Fruit fly (Drosophila melanogaster) whole organism, wandering third instar larva: ENCODE results near the gene CG9192.
A peak's percentile ranks its signal among the peaks of the same experiment; 100 is the strongest.

Source experiments
- Abd-B ChIP-seq: fragments of >200 bp; optimal IDR thresholded peaks from 2 replicates; lab custom pipeline; 2017; ENCODE audit warnings: missing biosample characterization, missing genetic modification characterization
- CG32264 ChIP-seq: fragments of 200-800 bp; sonication (Bioruptor generic); optimal IDR thresholded peaks from 2 replicates; lab custom pipeline; 2016; ENCODE audit warnings: missing biosample characterization, missing genetic modification characterization
- CG9705 ChIP-seq: fragments of 200-800 bp; sonication (Bioruptor generic); optimal IDR thresholded peaks from 2 replicates; lab custom pipeline; 2018; ENCODE audit warnings: missing biosample characterization, mild to moderate bottlenecking, missing genetic modification characterization
- CrebA ChIP-seq: fragments of 200-800 bp; sonication (Bioruptor generic); optimal IDR thresholded peaks from 2 replicates; lab custom pipeline; 2016; ENCODE audit warnings: missing biosample characterization, mild to moderate bottlenecking, missing genetic modification characterization, borderline replicate concordance
- Dfd ChIP-seq: fragments of >200 bp; optimal IDR thresholded peaks from 2 replicates; lab custom pipeline; 2017; ENCODE audit warnings: missing biosample characterization, missing genetic modification characterization
- Dif ChIP-seq: fragments of 200-275, 200-300 bp; sonication (Bioruptor generic); optimal IDR thresholded peaks from 2 replicates; lab custom pipeline; 2018; ENCODE audit warnings: missing biosample characterization, missing genetic modification characterization; ENCODE audit not compliant: partially characterized antibody
- GATAd ChIP-seq: sonication (Bioruptor generic); optimal IDR thresholded peaks from 2 replicates; lab custom pipeline; 2016; ENCODE audit warnings: missing biosample characterization, missing genetic modification characterization
- Hnf4 ChIP-seq: fragments of 200-800 bp; sonication (Bioruptor generic); optimal IDR thresholded peaks from 2 replicates; lab custom pipeline; 2016; ENCODE audit warnings: missing biosample characterization, mild to moderate bottlenecking, missing genetic modification characterization
- Hr78 ChIP-seq: fragments of >200 bp; optimal IDR thresholded peaks from 2 replicates; lab custom pipeline; 2017; ENCODE audit warnings: missing biosample characterization, missing genetic modification characterization
- Hr83 ChIP-seq: fragments of 200-300 bp; sonication (Bioruptor generic); optimal IDR thresholded peaks from 2 replicates; lab custom pipeline; 2016; ENCODE audit warnings: missing biosample characterization, mild to moderate bottlenecking, missing genetic modification characterization, moderate library complexity; ENCODE audit not compliant: poor library complexity, severe bottlenecking
- Jra ChIP-seq: sonication (Bioruptor generic); optimal IDR thresholded peaks from 2 replicates; lab custom pipeline; 2016; ENCODE audit warnings: missing biosample characterization, missing genetic modification characterization
- Mio ChIP-seq: sonication (Bioruptor generic); optimal IDR thresholded peaks from 2 replicates; lab custom pipeline; 2016; ENCODE audit warnings: missing biosample characterization, missing genetic modification characterization
- Myc ChIP-seq: fragments of >200 bp; optimal IDR thresholded peaks from 2 replicates; lab custom pipeline; 2017
- N ChIP-seq: fragments of >200 bp; optimal IDR thresholded peaks from 2 replicates; lab custom pipeline; 2018; ENCODE audit warnings: missing biosample characterization, missing external identifiers, missing genetic modification characterization
- Rel ChIP-seq, 2 experiments: fragments of 200-800 bp; sonication (Bioruptor generic) in 1 of 2; optimal IDR thresholded peaks; 2 replicates in 1 of 2; 3 replicates in 1 of 2; lab custom pipeline; 2016 to 2019; ENCODE audit warnings: mild to moderate bottlenecking in 2 of 2, missing biosample characterization in 2 of 2, missing genetic modification characterization in 2 of 2, moderate library complexity in 1 of 2
- Sp1 ChIP-seq: fragments of 200-800 bp; sonication (Bioruptor generic); optimal IDR thresholded peaks from 3 replicates; lab custom pipeline; 2019; ENCODE audit warnings: missing biosample characterization, mild to moderate bottlenecking, missing genetic modification characterization, moderate library complexity
- Vsx2 ChIP-seq: fragments of 200-300, 225-300 bp; sonication (Bioruptor generic); optimal IDR thresholded peaks from 2 replicates; lab custom pipeline; 2018; ENCODE audit warnings: missing biosample characterization, missing genetic modification characterization; ENCODE audit not compliant: partially characterized antibody
- br ChIP-seq: fragments of 200-800 bp; sonication (Bioruptor generic); optimal IDR thresholded peaks from 2 replicates; lab custom pipeline; 2016; ENCODE audit warnings: missing biosample characterization, missing genetic modification characterization
- brk ChIP-seq: fragments of 200-800 bp; sonication (Bioruptor generic); optimal IDR thresholded peaks from 2 replicates; lab custom pipeline; 2016; ENCODE audit warnings: missing biosample characterization, mild to moderate bottlenecking, missing genetic modification characterization
- dl ChIP-seq, 2 experiments: fragments of 175-275, 200-275 bp in 1 of 2; fragments of 200-275 bp in 1 of 2; sonication (Bioruptor generic); optimal IDR thresholded peaks; lab custom pipeline; 2018; ENCODE audit warnings: mild to moderate bottlenecking in 2 of 2, missing biosample characterization in 2 of 2, missing genetic modification characterization in 2 of 2, moderate library complexity in 2 of 2; ENCODE audit not compliant: partially characterized antibody in 2 of 2, insufficient read depth in 1 of 2
- dmrt93B ChIP-seq: fragments of 200-800 bp; sonication (Bioruptor generic); optimal IDR thresholded peaks from 2 replicates; lab custom pipeline; 2018; ENCODE audit warnings: missing biosample characterization, mild to moderate bottlenecking, missing genetic modification characterization
- dsf ChIP-seq: sonication (Bioruptor generic); optimal IDR thresholded peaks from 2 replicates; lab custom pipeline; 2016; ENCODE audit warnings: missing biosample characterization, missing genetic modification characterization, borderline replicate concordance
- ey ChIP-seq: fragments of 200-800 bp; sonication (Bioruptor generic); optimal IDR thresholded peaks from 2 replicates; lab custom pipeline; 2016; ENCODE audit warnings: missing biosample characterization, missing genetic modification characterization
- fru ChIP-seq: fragments of 200-800 bp; sonication (Bioruptor generic); optimal IDR thresholded peaks from 3 replicates; lab custom pipeline; 2016; ENCODE audit warnings: missing biosample characterization, mild to moderate bottlenecking, missing genetic modification characterization
- h ChIP-seq: fragments of 200-800 bp; sonication (Bioruptor generic); optimal IDR thresholded peaks from 3 replicates; lab custom pipeline; 2016; ENCODE audit warnings: missing biosample characterization, mild to moderate bottlenecking, missing genetic modification characterization
- jim ChIP-seq: fragments of 175-275, 200-325 bp; sonication (Bioruptor generic); optimal IDR thresholded peaks from 2 replicates; lab custom pipeline; 2016; ENCODE audit warnings: missing biosample characterization, mild to moderate bottlenecking, missing genetic modification characterization
- lola ChIP-seq: fragments of >200 bp; optimal IDR thresholded peaks from 2 replicates; lab custom pipeline; 2017; ENCODE audit warnings: missing biosample characterization, missing genetic modification characterization
- pan ChIP-seq: fragments of >200 bp; optimal IDR thresholded peaks from 2 replicates; lab custom pipeline; 2017
- psq ChIP-seq: fragments of 200-800 bp; sonication (Bioruptor generic); optimal IDR thresholded peaks from 3 replicates; lab custom pipeline; 2017; ENCODE audit warnings: missing biosample characterization, mild to moderate bottlenecking, missing genetic modification characterization, moderate library complexity
- rgr ChIP-seq: fragments of 200-800 bp; sonication (Bioruptor generic); optimal IDR thresholded peaks from 3 replicates; lab custom pipeline; 2016; ENCODE audit warnings: missing biosample characterization, mild to moderate bottlenecking, missing genetic modification characterization
- sv ChIP-seq: fragments of 200-800 bp; sonication (Bioruptor generic); optimal IDR thresholded peaks from 3 replicates; lab custom pipeline; 2016; ENCODE audit warnings: missing biosample characterization, missing genetic modification characterization
- woc ChIP-seq: sonication (Bioruptor generic); optimal IDR thresholded peaks from 2 replicates; lab custom pipeline; 2016; ENCODE audit warnings: missing biosample characterization, mild to moderate bottlenecking, missing genetic modification characterization

CG9192 gene

DNA sequence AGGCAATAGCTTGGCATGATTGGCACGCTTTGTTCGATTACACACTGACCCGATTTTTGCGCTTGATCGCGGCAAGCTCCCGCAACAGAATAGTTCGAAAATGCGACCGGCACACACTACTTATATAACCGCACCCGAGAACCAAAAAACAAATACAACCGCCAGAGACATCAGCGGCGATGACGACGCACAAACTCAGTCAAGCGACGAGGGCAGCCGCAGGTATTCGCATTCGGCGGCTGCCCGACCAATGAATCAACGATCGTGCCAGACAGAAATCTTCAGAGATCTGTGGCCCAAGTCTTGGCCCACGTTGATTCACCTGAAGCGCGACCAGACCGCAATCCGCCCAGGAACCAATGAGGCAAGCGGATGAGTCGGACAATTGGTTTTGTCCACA, at the start of gene CG9192:
TSS of gene CG9192 (minus strand) at position 101 of the 400 bp plus-strand sequence.
- TF ChIP-seq Sp1 (GFP tag; lab: Kevin White, UChicago) (no peak), jim (GFP tag; lab: Kevin White, UChicago) (no peak), CrebA (GFP tag; lab: Kevin White, UChicago) (no peak), dsf (no peak), Myc (no peak), sv (GFP tag; lab: Kevin White, UChicago) (no peak), dmrt93B (GFP tag; lab: Kevin White, UChicago) (no peak), lola (no peak), woc (GFP tag; lab: Kevin White, UChicago) (no peak), br (GFP tag; lab: Kevin White, UChicago) (no peak), Jra (GFP tag; lab: Kevin White, UChicago) (no peak), Rel (GFP tag; optimal IDR thresholded peaks at IDR 0.05; lab: Kevin White, UChicago) (no peak), Rel (tag; optimal IDR thresholded peaks at IDR 0.05; lab: Kevin White, UChicago) (no peak)

- no peak for TF ChIP-seq brk (GFP tag; lab: Kevin White, UChicago)
- no peak for TF ChIP-seq fru (GFP tag; lab: Kevin White, UChicago)
- TF ChIP-seq h = no peak
- no peak for TF ChIP-seq Vsx2
- TF ChIP-seq pan (lab: Kevin White, UChicago) = no peak
- TF ChIP-seq Hnf4 (GFP tag; lab: Kevin White, UChicago) = no peak
- no peak for TF ChIP-seq Dif
- TF ChIP-seq Sp1 (GFP tag; lab: Kevin White, UChicago) = no peak
- no peak for TF ChIP-seq Abd-B (GFP tag; lab: Kevin White, UChicago)
- TF ChIP-seq br (GFP tag; lab: Kevin White, UChicago) = no peak
- TF ChIP-seq, all 38 proteins: peak for 0
Observed at dm6 chr3L:1280890-1281622, 42.9 kb upstream of the CG9192 start.

DNA sequence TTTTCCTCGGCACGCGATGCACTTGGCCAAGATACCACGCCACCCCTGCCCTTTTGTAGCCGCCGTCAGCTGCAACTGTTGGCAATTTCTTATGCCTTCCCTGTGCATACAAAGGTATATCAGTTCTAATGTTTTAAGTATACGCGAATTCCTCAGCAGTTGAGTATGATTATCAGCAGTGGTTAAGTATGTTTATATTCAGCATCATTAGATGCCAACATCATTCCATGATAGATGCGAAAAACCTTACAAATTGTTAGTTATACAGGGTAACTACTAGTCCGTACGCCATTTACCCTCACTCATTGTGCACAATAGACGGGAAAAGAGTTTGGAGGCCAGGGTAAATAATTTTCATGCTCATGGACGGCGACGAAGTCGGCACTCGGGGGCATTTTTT, 41.6 kb upstream of the CG9192 start:
- TF ChIP-seq Hr83 (GFP tag; lab: Kevin White, UChicago) = no peak
- no peak for TF ChIP-seq Hr78
- TF ChIP-seq ey (GFP tag; lab: Kevin White, UChicago) = peak; percentile 18
- TF ChIP-seq Myc = no peak

- TF ChIP-seq Dif (no peak), Mio (GFP tag; lab: Kevin White, UChicago) (no peak), GATAd (GFP tag; lab: Kevin White, UChicago) (no peak), dl (GFP tag; optimal IDR thresholded peaks at IDR 0.05; lab: Kevin White, UChicago; ENCODE audit: insufficient read depth in 1 of 2, partially characterized antibody in 2 of 2) (no peak), CG9705 (GFP tag; lab: Kevin White, UChicago) (no peak), CG32264 (GFP tag; lab: Kevin White, UChicago) (no peak), CrebA (GFP tag; lab: Kevin White, UChicago) (no peak), Dfd (GFP tag; lab: Kevin White, UChicago) (no peak), brk (GFP tag; lab: Kevin White, UChicago) (no peak), Abd-B (GFP tag; lab: Kevin White, UChicago) (no peak), N (no peak)
Observed at dm6 chr3L:1277937-1278336, 39.8 kb upstream of the CG9192 start.

DNA sequence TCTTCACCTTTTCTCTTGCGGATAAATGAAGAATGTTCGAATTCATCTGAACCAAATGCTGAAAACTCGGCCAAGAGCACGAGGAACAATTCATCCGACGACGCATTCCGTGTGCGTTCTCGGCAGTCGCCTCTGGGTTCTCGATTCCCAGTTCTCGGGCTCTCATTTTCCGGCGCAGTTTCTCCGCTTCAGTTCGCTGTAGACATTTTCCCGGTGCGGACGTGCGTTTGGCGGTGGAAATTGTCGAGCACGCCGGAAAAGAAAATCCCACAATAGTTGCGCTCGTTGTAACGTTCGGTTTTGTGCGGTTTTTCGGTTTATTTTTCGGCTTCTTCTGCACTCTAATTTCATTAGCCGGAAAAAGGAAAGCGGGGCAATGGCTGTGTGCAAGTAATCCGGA, 37.6 kb upstream of the CG9192 start, which contains the start of gene CG32333:
TSS of gene CG32333 (plus strand) at position 190 of the 400 bp plus-strand sequence.
- TF ChIP-seq Rel (GFP tag; optimal IDR thresholded peaks at IDR 0.05; lab: Kevin White, UChicago) (no peak), Rel (tag; optimal IDR thresholded peaks at IDR 0.05; lab: Kevin White, UChicago) (no peak), CG9705 (GFP tag; lab: Kevin White, UChicago) (no peak), Dif (no peak), CG32264 (GFP tag; lab: Kevin White, UChicago) (no peak), Hr78 (no peak), rgr (GFP tag; lab: Kevin White, UChicago) (no peak), psq (GFP tag; lab: Kevin White, UChicago) (no peak), dsf (no peak), dl (GFP tag; optimal IDR thresholded peaks at IDR 0.05; lab: Kevin White, UChicago; ENCODE audit: insufficient read depth in 1 of 2, partially characterized antibody in 2 of 2) (no peak)
